Worm (Caenorhabditis elegans): ENCODE measurements around the gene srh-37.

DNA sequence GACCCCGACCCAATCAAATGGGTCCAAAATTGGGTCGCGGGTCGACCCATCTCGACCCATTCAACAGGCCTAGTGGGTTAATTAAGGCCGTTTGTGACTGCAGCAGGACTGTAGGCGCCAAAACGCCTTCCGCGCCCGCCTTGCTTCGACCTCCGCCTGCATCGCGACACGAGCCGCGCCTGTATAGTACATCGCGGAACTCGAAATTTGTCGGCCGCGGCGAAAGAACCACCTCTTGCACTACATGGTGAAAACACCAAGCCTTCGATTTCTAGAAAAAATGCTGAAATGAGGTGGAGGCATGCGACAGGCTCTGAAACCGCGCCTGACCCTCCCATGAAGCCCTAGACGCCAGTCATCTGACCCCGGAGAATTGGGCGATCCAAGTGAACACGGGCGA, 24.3 kb downstream of the srh-37 start:
- TF ChIP-seq elt-1 (tag; optimal IDR thresholded peaks at IDR 0.05) (no peak), lin-39 (tag; optimal IDR thresholded peaks at IDR 0.05) (no peak), sma-9 (GFP tag; optimal IDR thresholded peaks at IDR 0.05) (no peak), sma-9 (tag; optimal IDR thresholded peaks at IDR 0.05) (no peak), nhr-6 (tag; optimal IDR thresholded peaks at IDR 0.05) (no peak), egl-27 (tag; optimal IDR thresholded peaks at IDR 0.05) (no peak), unc-62 (GFP tag; optimal IDR thresholded peaks at IDR 0.05) (no peak), ceh-82 (tag; optimal IDR thresholded peaks at IDR 0.05) (no peak)
